Worm (Caenorhabditis elegans): ENCODE measurements around the gene F47C12.13.

Gene F47C12.13

DNA sequence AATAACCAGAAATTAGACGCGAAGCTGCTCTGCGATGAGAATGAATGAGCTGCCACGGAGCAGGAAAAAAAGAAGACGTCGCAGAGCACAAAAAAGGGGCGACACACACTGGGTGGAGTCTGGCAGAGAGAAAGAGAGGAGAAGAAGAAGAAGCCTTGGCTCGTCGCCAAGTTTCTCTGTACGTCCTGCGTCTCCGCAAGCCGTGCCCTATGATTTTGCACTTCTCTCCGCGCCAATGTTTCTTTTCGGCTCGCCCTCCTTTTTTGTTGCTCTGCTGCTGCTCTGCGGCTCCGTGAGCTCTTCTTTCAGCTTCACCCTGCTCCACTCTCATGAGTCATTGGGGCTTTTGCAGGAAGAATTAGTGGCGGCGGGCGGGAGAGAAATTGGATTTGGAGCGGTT is 40.7 kb upstream of the F47C12.13 start, which contains the start of gene hlh-30:
Gene hlh-30 (minus strand): TSS at position 69 of the 400 bp plus-strand sequence.
- TF ChIP-seq nhr-23 (tag; optimal IDR thresholded peaks at IDR 0.05) (no peak), ceh-28 (tag; optimal IDR thresholded peaks at IDR 0.05) (no peak), ceh-82 (tag; optimal IDR thresholded peaks at IDR 0.05) (no peak), egl-5 (tag; optimal IDR thresholded peaks at IDR 0.05) (no peak), zag-1 (tag; optimal IDR thresholded peaks at IDR 0.05) (no peak), pha-4 (tag; optimal IDR thresholded peaks at IDR 0.05) (peak; percentile 22), nfya-1 (tag; optimal IDR thresholded peaks at IDR 0.05; ENCODE audit: insufficient read depth) (peak; percentile 73), nhr-28 (tag; optimal IDR thresholded peaks at IDR 0.05) (no peak), nhr-67 (tag; optimal IDR thresholded peaks at IDR 0.05) (no peak), aly-2 (tag; optimal IDR thresholded peaks at IDR 0.05) (no peak), tbx-2 (tag; optimal IDR thresholded peaks at IDR 0.05) (peak; percentile 29), lin-39 (tag; optimal IDR thresholded peaks at IDR 0.05) (peak; percentile 79), elt-2 (tag; optimal IDR thresholded peaks at IDR 0.05) (peak; percentile 44), fkh-10 (GFP tag; optimal IDR thresholded peaks at IDR 0.05) (peak; percentile 23), fos-1 (tag; optimal IDR thresholded peaks at IDR 0.05) (no peak), lin-15B (tag; optimal IDR thresholded peaks at IDR 0.05) (peak; percentile 41), ceh-9 (tag; optimal IDR thresholded peaks at IDR 0.05) (no peak), hmg-11 (tag; optimal IDR thresholded peaks at IDR 0.05) (peak; percentile 54), skn-1 (tag; optimal IDR thresholded peaks at IDR 0.05) (no peak), elt-1 (tag; optimal IDR thresholded peaks at IDR 0.05) (no peak), snpc-4 (tag; optimal IDR thresholded peaks at IDR 0.05) (no peak), fkh-2 (tag; optimal IDR thresholded peaks at IDR 0.05) (no peak), R02D3.7 (tag; optimal IDR thresholded peaks at IDR 0.05) (no peak), ZK546.5 (tag; optimal IDR thresholded peaks at IDR 0.05) (no peak)

DNA sequence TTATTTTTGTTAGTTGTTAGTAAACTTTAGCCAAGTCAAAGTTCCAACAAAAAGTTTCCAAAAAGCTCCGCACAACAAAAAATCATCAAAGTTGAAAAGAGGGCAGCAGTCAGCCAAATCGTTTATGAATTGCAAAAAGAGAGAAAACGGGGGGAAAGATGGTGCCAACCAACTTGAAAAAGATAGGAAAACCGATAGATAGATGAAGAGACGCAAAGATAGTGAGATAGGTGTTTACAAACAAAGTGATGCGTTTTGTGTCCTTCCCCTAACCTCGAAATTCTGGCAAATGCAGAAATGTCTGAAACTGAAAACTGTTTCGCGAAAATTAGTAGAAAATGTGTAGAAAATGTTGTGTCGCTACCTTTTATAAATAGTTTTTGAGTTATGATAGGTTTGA is 39.3 kb upstream of the F47C12.13 start:
- TF ChIP-seq sea-2 (GFP tag; optimal IDR thresholded peaks at IDR 0.05): no peak
- peak; percentile 72 for TF ChIP-seq pha-4 (tag; optimal IDR thresholded peaks at IDR 0.05)
- no peak for TF ChIP-seq elt-1 (tag; optimal IDR thresholded peaks at IDR 0.05)
- no peak for TF ChIP-seq aly-2 (tag; optimal IDR thresholded peaks at IDR 0.05)
- no peak for TF ChIP-seq nhr-237 (tag; optimal IDR thresholded peaks at IDR 0.05)
- TF ChIP-seq egl-5 (tag; optimal IDR thresholded peaks at IDR 0.05): no peak
- no peak for TF ChIP-seq ceh-9 (tag; optimal IDR thresholded peaks at IDR 0.05)
- no peak for TF ChIP-seq nhr-12 (tag; optimal IDR thresholded peaks at IDR 0.05)
- no peak for TF ChIP-seq nhr-67 (tag; optimal IDR thresholded peaks at IDR 0.05)
- TF ChIP-seq lsy-12 (tag; optimal IDR thresholded peaks at IDR 0.05): no peak
- TF ChIP-seq egl-27 (tag; optimal IDR thresholded peaks at IDR 0.05): no peak
- no peak for TF ChIP-seq mml-1 (tag; optimal IDR thresholded peaks at IDR 0.05)
- TF ChIP-seq elt-2 (tag; optimal IDR thresholded peaks at IDR 0.05): peak; percentile 19
- TF ChIP-seq nhr-25 (tag; optimal IDR thresholded peaks at IDR 0.05): no peak
- no peak for TF ChIP-seq nhr-76 (tag; optimal IDR thresholded peaks at IDR 0.05)
- no peak for TF ChIP-seq nhr-23 (tag; optimal IDR thresholded peaks at IDR 0.05)
- TF ChIP-seq fkh-2 (tag; optimal IDR thresholded peaks at IDR 0.05): peak; percentile 55

DNA sequence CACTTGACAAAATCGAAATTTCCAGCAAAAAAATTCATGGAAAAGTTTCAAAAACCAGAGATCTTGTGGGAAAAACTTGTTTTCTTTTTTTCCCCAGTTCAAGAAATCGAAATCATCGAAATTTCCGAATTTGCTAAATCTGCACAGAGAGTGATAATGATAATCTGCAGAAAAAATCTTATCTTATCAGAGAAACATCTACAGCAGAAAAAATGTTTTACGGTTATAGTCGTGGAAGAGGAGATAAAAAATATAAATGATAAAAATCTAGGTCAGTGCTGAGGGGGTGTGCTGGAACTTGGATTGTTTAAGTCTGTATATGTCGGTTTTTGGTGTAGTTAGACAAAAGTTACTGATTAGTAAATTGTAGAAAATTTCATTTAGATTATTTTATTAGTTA is 38.1 kb upstream of the F47C12.13 start:
- peak in 2 of 3 experiments; percentile 57 to 87 for TF ChIP-seq elt-3 (tag; optimal IDR thresholded peaks at IDR 0.05)
- TF ChIP-seq skn-1 (tag; optimal IDR thresholded peaks at IDR 0.05): no peak
- no peak for TF ChIP-seq nhr-76 (tag; optimal IDR thresholded peaks at IDR 0.05)
- no peak for TF ChIP-seq unc-62 (GFP tag; optimal IDR thresholded peaks at IDR 0.05)
- peak; percentile 70 for TF ChIP-seq elt-2 (tag; optimal IDR thresholded peaks at IDR 0.05)
- no peak for TF ChIP-seq fos-1 (tag; optimal IDR thresholded peaks at IDR 0.05)
- TF ChIP-seq jun-1 (tag; optimal IDR thresholded peaks at IDR 0.05): no peak

DNA sequence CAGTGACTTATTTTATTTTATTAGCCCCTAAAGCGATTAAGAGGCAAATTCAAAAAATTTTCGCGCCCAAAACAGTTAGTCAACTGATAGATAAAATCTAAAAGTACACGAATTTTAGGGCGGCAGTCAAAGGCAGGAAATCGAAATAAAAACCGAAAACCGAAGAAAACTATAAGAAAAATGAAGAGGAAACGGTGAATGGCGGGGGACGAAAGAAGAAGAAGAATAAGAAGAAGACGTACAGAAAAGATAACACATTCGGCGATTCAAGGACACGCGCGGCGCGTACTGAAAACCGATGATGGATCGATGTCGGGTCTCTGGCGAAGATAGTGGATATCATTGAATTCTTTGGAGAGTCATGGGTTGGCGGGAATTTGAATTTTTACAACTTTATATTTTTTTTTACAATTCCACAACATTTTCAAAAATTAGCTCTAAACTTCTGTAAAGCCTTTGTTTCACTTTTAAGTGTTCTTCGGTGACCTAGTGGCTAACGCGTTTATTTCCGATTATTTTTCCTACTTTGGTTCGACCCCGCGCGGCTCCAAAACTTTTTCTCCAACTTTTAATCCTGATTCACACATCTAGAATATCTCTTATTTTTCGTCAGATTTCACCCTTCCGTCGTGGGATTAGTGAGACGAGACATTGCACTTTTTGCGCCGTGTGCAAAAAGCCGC is 36.8 kb upstream of the F47C12.13 start:
- TF ChIP-seq tbx-2 (tag; optimal IDR thresholded peaks at IDR 0.05) (no peak), pha-4 (tag; optimal IDR thresholded peaks at IDR 0.05) (no peak), R02D3.7 (tag; optimal IDR thresholded peaks at IDR 0.05) (peak; percentile 28), elt-3 (tag; optimal IDR thresholded peaks at IDR 0.05) (peak in 1 of 3 experiments; percentile 15), lin-15B (tag; optimal IDR thresholded peaks at IDR 0.05) (peak; percentile 92), nhr-25 (tag; optimal IDR thresholded peaks at IDR 0.05) (peak; percentile 84), fkh-2 (tag; optimal IDR thresholded peaks at IDR 0.05) (no peak), nhr-43 (tag; optimal IDR thresholded peaks at IDR 0.05; ENCODE audit: poor library complexity, severe bottlenecking) (peak; percentile 56), nhr-23 (tag; optimal IDR thresholded peaks at IDR 0.05) (peak; percentile 75), elt-1 (tag; optimal IDR thresholded peaks at IDR 0.05) (peak; percentile 76), unc-62 (GFP tag; optimal IDR thresholded peaks at IDR 0.05) (peak; percentile 48), lin-39 (tag; optimal IDR thresholded peaks at IDR 0.05) (no peak)

All from whole organism, L3 larva.